Worm (Caenorhabditis elegans) whole organism, L1 larva: Measurements from ENCODE around the gene R02C2.7.

Source experiments
- dpl-1 ChIP-seq, 3 experiments: fragments of 150-350 bp in 2 of 3; sonication (generic microtip) in 1 of 3; optimal IDR thresholded peaks; 2 replicates each; lab custom pipeline; 2014 to 2017; ENCODE audit warnings: missing biosample characterization in 3 of 3, missing genetic modification characterization in 3 of 3, missing genetic modification reagents in 3 of 3
- lin-13 ChIP-seq: fragments of 150-350 bp; optimal IDR thresholded peaks from 2 replicates; lab custom pipeline; 2014; ENCODE audit warnings: missing biosample characterization, missing genetic modification reagents, missing genetic modification characterization
- unc-62 ChIP-seq: fragments of 150-350 bp; optimal IDR thresholded peaks from 2 replicates; lab custom pipeline; 2014; ENCODE audit warnings: missing biosample characterization, missing genetic modification reagents, missing genetic modification characterization
- ztf-4 ChIP-seq: fragments of 150-350 bp; optimal IDR thresholded peaks from 2 replicates; lab custom pipeline; 2014; ENCODE audit warnings: missing biosample characterization, missing genetic modification characterization

DNA sequence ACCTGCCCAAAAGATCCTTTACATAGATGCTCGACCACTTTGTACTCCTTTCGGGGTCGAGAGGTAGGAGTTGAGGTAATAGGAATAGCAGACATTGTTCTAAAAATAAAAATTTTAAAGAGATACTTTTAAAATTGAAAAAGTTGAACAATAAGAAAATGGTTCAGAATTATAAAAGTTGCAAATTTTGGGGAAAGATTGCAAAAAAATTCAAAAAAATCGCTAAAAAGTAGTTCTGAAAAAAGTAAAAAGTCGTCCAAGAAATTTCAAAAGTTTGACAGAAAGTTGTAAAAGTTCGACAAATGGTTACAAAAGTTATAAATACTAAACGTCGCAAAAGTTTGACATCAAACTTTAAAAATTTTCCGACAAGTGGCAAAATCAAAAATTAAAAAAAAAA is 4.3 kb downstream of the R02C2.7 start, which contains the start of gene R02C2.1:
- TF ChIP-seq dpl-1 (GFP tag; optimal IDR thresholded peaks at IDR 0.05; lab: Kevin White, UChicago): no peak
- no peak for TF ChIP-seq ztf-4 (tag; lab: Kevin White, UChicago)
- no peak for TF ChIP-seq unc-62 (GFP tag; lab: Kevin White, UChicago)
- TF ChIP-seq lin-13 (GFP tag; lab: Kevin White, UChicago): no peak
